Worm (Caenorhabditis elegans): Measurements from ENCODE around the gene B0336.12.

B0336.12 gene

DNA sequence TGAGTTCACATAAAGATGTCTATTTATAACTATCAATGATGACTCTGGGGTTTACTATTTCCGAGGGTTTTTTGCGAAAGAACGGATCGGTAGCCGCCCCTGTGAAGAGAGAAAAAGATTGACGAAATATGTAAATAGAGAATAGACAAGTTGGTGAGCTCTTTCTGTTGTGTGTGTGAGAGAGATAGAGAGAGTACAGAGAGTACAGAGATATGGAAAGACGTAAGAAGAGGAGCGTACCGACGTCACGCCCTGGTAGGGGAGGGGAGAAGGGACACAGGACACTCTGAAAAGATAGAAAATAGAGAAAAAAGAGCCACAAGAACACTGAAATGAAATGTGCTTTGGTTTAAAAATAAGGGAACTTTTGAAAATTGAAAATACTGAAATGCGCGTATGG is 21.7 kb downstream of the B0336.12 start:
- peak; percentile 47 for TF ChIP-seq swsn-7 (tag; optimal IDR thresholded peaks at IDR 0.05)
- TF ChIP-seq mep-1 (tag; optimal IDR thresholded peaks at IDR 0.05): peak; percentile 55
- TF ChIP-seq fkh-10 (GFP tag; optimal IDR thresholded peaks at IDR 0.05): peak; percentile 5
- no peak for TF ChIP-seq nhr-237 (tag; optimal IDR thresholded peaks at IDR 0.05)
- peak; percentile 43 for TF ChIP-seq rnt-1 (tag; optimal IDR thresholded peaks at IDR 0.05)
- TF ChIP-seq hpl-2 (GFP tag; optimal IDR thresholded peaks at IDR 0.05): no peak
- peak; percentile 35 for TF ChIP-seq skn-1 (tag; optimal IDR thresholded peaks at IDR 0.05)
- TF ChIP-seq Y116A8C.19 (tag; optimal IDR thresholded peaks at IDR 0.05; ENCODE audit: borderline replicate concordance): no peak
- 0 out of 2 replicates have a peak, but pooled peaks have one; percentile 7 for TF ChIP-seq isw-1 (GFP tag; IDR thresholded peaks at IDR 0.05)
- TF ChIP-seq aha-1 (tag; optimal IDR thresholded peaks at IDR 0.05): no peak
- TF ChIP-seq mef-2 (tag; optimal IDR thresholded peaks at IDR 0.05): no peak
- peak in 1 of 2 experiments; percentile 30 for TF ChIP-seq ztf-11 (tag; optimal IDR thresholded peaks at IDR 0.05)
- TF ChIP-seq nhr-90 (tag; optimal IDR thresholded peaks at IDR 0.05; ENCODE audit: poor library complexity): no peak
- TF ChIP-seq xbp-1 (tag; optimal IDR thresholded peaks at IDR 0.05): peak; percentile 13
- TF ChIP-seq ceh-82 (tag; optimal IDR thresholded peaks at IDR 0.05): peak in 2 of 3 experiments; percentile 47 to 64
- peak; percentile 22 to 67 for TF ChIP-seq lsy-2 (tag; optimal IDR thresholded peaks at IDR 0.05)
- peak; percentile 41 for TF ChIP-seq fkh-8 (tag; optimal IDR thresholded peaks at IDR 0.05)
- TF ChIP-seq nhr-19 (GFP tag; conservative IDR thresholded peaks at IDR 0.05): peak; percentile 16
- TF ChIP-seq F16B12.6 (tag; optimal IDR thresholded peaks at IDR 0.05): no peak
- peak; percentile 12 for TF ChIP-seq C16A3.4 (tag; optimal IDR thresholded peaks at IDR 0.05)
- TF ChIP-seq snu-23 (GFP tag; optimal IDR thresholded peaks at IDR 0.05): peak; percentile 55
- no peak for TF ChIP-seq grh-1 (GFP tag; IDR thresholded peaks at IDR 0.05)
- TF ChIP-seq lin-35 (GFP tag; optimal IDR thresholded peaks at IDR 0.05): peak in 1 of 2 experiments; percentile 54
- no peak for TF ChIP-seq fkh-4 (tag; optimal IDR thresholded peaks at IDR 0.05; ENCODE audit: borderline replicate concordance)
- no peak for TF ChIP-seq elt-3 (tag; optimal IDR thresholded peaks at IDR 0.05)
- TF ChIP-seq lin-14 (GFP tag; optimal IDR thresholded peaks at IDR 0.05): peak; percentile 74
- TF ChIP-seq nhr-76 (tag; optimal IDR thresholded peaks at IDR 0.05): no peak
- TF ChIP-seq lin-13 (GFP tag; optimal IDR thresholded peaks at IDR 0.05): no peak
- TF ChIP-seq fos-1 (tag; optimal IDR thresholded peaks at IDR 0.05): peak; percentile 33
- no peak for TF ChIP-seq mab-9 (GFP tag; IDR thresholded peaks at IDR 0.05)
- peak; percentile 34 for TF ChIP-seq nhr-20 (tag; optimal IDR thresholded peaks at IDR 0.05)
- TF ChIP-seq ceh-88 (GFP tag; IDR thresholded peaks at IDR 0.05): no peak
- TF ChIP-seq nhr-47 (tag; optimal IDR thresholded peaks at IDR 0.05): peak; percentile 49
- peak; percentile 7 for TF ChIP-seq unc-86 (tag; optimal IDR thresholded peaks at IDR 0.05)
- TF ChIP-seq tbx-2 (tag; optimal IDR thresholded peaks at IDR 0.05): peak; percentile 42
- peak in 1 of 3 experiments; percentile 32 for TF ChIP-seq dpl-1 (GFP tag; optimal IDR thresholded peaks at IDR 0.05)
- TF ChIP-seq nhr-77 (tag; optimal IDR thresholded peaks at IDR 0.05): peak; percentile 47
- TF ChIP-seq nhr-71 (tag; optimal IDR thresholded peaks at IDR 0.05): peak; percentile 64
- peak; percentile 1 for TF ChIP-seq snpc-4 (tag; optimal IDR thresholded peaks at IDR 0.05)
- peak; percentile 29 to 30 for TF ChIP-seq efl-1 (optimal IDR thresholded peaks at IDR 0.05)
- no peak for TF ChIP-seq efl-1 (GFP tag; optimal IDR thresholded peaks at IDR 0.05 in 1 of 2)
- peak in 1 of 2 experiments; percentile 19 for TF ChIP-seq mdl-1 (tag; optimal IDR thresholded peaks at IDR 0.05)
- no peak for TF ChIP-seq egl-13 (tag; optimal IDR thresholded peaks at IDR 0.05)

DNA sequence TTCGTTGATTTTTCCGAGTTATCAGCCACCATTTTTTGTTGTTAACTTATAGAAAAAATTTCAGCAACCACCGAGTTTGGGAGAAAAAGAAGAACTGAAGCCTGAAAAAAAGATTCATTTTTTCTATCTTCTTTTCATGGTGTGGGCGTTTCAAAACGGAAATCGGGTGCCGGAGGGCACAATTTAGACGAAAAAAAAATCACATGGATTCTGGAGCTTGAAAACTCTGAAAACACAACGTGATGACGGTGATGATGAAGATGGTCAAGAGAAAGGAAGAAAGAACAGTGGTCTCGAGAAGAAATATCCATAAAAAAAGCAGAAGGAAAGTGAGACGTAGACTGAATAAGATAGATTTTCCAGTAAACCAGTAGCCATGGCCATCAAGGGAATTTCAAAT is 25.9 kb downstream of the B0336.12 start, which contains the start of gene rcan-1:
Gene rcan-1 (minus strand): TSS at position 101 of the 400 bp plus-strand sequence.
- TF ChIP-seq fkh-8 (tag; optimal IDR thresholded peaks at IDR 0.05): no peak
- no peak for TF ChIP-seq grh-1 (GFP tag; IDR thresholded peaks at IDR 0.05)
- TF ChIP-seq lin-15B (tag; optimal IDR thresholded peaks at IDR 0.05): no peak

All from whole organism, L1 larva.